Fruit fly (Drosophila melanogaster): Measurements from ENCODE around the gene smog.

Gene smog

DNA sequence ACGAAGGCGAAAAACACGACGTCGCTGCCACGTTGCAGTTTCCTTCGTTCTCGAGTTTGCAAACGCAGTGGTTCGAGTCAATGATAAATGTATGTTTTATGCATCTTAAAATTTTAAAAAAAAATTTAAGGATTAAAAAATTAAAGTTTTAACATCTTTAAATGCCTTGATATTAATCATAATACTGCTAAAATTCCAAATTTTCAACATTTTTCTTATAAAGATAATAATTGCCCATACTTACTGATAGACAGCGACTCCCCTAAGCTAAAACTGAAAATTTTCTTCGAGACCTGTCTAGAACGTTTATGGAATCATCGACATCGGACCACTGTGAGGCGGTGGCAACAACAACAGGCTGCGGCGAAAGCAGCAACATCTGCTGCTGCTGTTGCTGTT is 31.3 kb upstream of the smog start (continued):
- no peak for TF ChIP-seq Eip93F (GFP tag; optimal IDR thresholded peaks at IDR 0.05)
- TF ChIP-seq Ets21C (GFP tag; optimal IDR thresholded peaks at IDR 0.05) = peak; percentile 57
- TF ChIP-seq spab (GFP tag; optimal IDR thresholded peaks at IDR 0.05) = peak; percentile 88
- TF ChIP-seq CG6276 (GFP tag; optimal IDR thresholded peaks at IDR 0.05) = peak; percentile 74
- peak; percentile 81 for TF ChIP-seq CG16779 (tag; optimal IDR thresholded peaks at IDR 0.05)
- TF ChIP-seq fd59A (GFP tag; optimal IDR thresholded peaks at IDR 0.05) = peak; percentile 58
- TF ChIP-seq CG6163 (GFP tag; IDR thresholded peaks at IDR 0.05) = peak; percentile 40
- TF ChIP-seq CG15336 (GFP tag; IDR thresholded peaks at IDR 0.05) = peak; percentile 53
- TF ChIP-seq Sox102F (GFP tag; optimal IDR thresholded peaks at IDR 0.05) = peak; percentile 63
- peak; percentile 76 for TF ChIP-seq Hr4 (GFP tag; optimal IDR thresholded peaks at IDR 0.05)
- TF ChIP-seq dac (GFP tag; optimal IDR thresholded peaks at IDR 0.05) = peak; percentile 8
- TF ChIP-seq Eip78C (GFP tag) = peak; percentile 97
- peak; percentile 79 for TF ChIP-seq CG11762 (GFP tag; optimal IDR thresholded peaks at IDR 0.05; ENCODE audit: insufficient read depth)
- peak; percentile 27; the same call in 1 of the 2 replicates for TF ChIP-seq CG11294 (GFP tag; IDR thresholded peaks at IDR 0.05)
- peak; percentile 56 for TF ChIP-seq CG7368 (GFP tag; optimal IDR thresholded peaks at IDR 0.05)
- TF ChIP-seq CG8319 (GFP tag; optimal IDR thresholded peaks at IDR 0.05) = peak; percentile 49
- peak; percentile 91 for TF ChIP-seq svp (GFP tag)
- peak; percentile 91 for TF ChIP-seq CG3032 (tag; optimal IDR thresholded peaks at IDR 0.05)
- peak; percentile 30 for TF ChIP-seq vri (GFP tag; optimal IDR thresholded peaks at IDR 0.05)
- TF ChIP-seq CG10669 (GFP tag; optimal IDR thresholded peaks at IDR 0.05) = peak; percentile 82

- no peak for TF ChIP-seq Eip78C (GFP tag)
- no peak for TF ChIP-seq Lpt (GFP tag; optimal IDR thresholded peaks at IDR 0.05)
- TF ChIP-seq CG8632 (GFP tag; optimal IDR thresholded peaks at IDR 0.05) = no peak
- TF ChIP-seq CG6163 (GFP tag; IDR thresholded peaks at IDR 0.05) = no peak
- TF ChIP-seq dsx (GFP tag; optimal IDR thresholded peaks at IDR 0.05; ENCODE audit: poor library complexity, severe bottlenecking) = no peak
- no peak for TF ChIP-seq lz (GFP tag; optimal IDR thresholded peaks at IDR 0.05)
- TF ChIP-seq CG1621 (tag; optimal IDR thresholded peaks at IDR 0.05) = no peak
- TF ChIP-seq CG31627 (GFP tag; optimal IDR thresholded peaks at IDR 0.05) = no peak
- no peak for TF ChIP-seq dac (GFP tag; optimal IDR thresholded peaks at IDR 0.05)
- no peak for TF ChIP-seq Eip75B (GFP tag; optimal IDR thresholded peaks at IDR 0.05)
- TF ChIP-seq CG6792 (GFP tag; optimal IDR thresholded peaks at IDR 0.05) = no peak
- TF ChIP-seq CG7368 (GFP tag; optimal IDR thresholded peaks at IDR 0.05) = no peak
- no peak for TF ChIP-seq acj6 (GFP tag; optimal IDR thresholded peaks at IDR 0.05)
- no peak for TF ChIP-seq fd59A (GFP tag; optimal IDR thresholded peaks at IDR 0.05)
- no peak for TF ChIP-seq CG6808 (GFP tag; optimal IDR thresholded peaks at IDR 0.05)
- no peak for TF ChIP-seq salr (GFP tag; optimal IDR thresholded peaks at IDR 0.05)
- TF ChIP-seq Ets21C (GFP tag; optimal IDR thresholded peaks at IDR 0.05) = no peak
- TF ChIP-seq pdm3 (GFP tag; optimal IDR thresholded peaks at IDR 0.05) = no peak
- TF ChIP-seq vri (GFP tag; optimal IDR thresholded peaks at IDR 0.05) = no peak
- TF ChIP-seq CG8119 (GFP tag; IDR thresholded peaks at IDR 0.05) = no peak
Measured at dm6 chr2L:4821757-4822156, 30.9 kb upstream of the smog start, which contains the start of gene CG15628. TSS of gene CG15628 (plus strand) at chr2L:4821774.

- TF ChIP-seq CG6276 (GFP tag; optimal IDR thresholded peaks at IDR 0.05) = no peak
- TF ChIP-seq CG8319 (GFP tag; optimal IDR thresholded peaks at IDR 0.05) = no peak
Measured at dm6 chr2L:4822258-4822657, 30.4 kb upstream of the smog start.

- no peak for TF ChIP-seq CG7368 (GFP tag; optimal IDR thresholded peaks at IDR 0.05)
- TF ChIP-seq eg (GFP tag; IDR thresholded peaks at IDR 0.05) = no peak
- no peak for TF ChIP-seq esn (GFP tag; optimal IDR thresholded peaks at IDR 0.05)
- TF ChIP-seq CG4318 (GFP tag; optimal IDR thresholded peaks at IDR 0.05) = no peak
- TF ChIP-seq CG11294 (GFP tag; IDR thresholded peaks at IDR 0.05) = no peak
- TF ChIP-seq OdsH (GFP tag; optimal IDR thresholded peaks at IDR 0.05) = no peak
- TF ChIP-seq Smox (GFP tag; optimal IDR thresholded peaks at IDR 0.05) = no peak
- no peak for TF ChIP-seq CG6792 (GFP tag; optimal IDR thresholded peaks at IDR 0.05)
- TF ChIP-seq Eip78C (GFP tag) = no peak
- no peak for TF ChIP-seq CG3032 (tag; optimal IDR thresholded peaks at IDR 0.05)
- no peak for TF ChIP-seq CG34406 (GFP tag; optimal IDR thresholded peaks at IDR 0.05)
- TF ChIP-seq CG10669 (GFP tag; optimal IDR thresholded peaks at IDR 0.05) = no peak
- no peak for TF ChIP-seq Ets96B (tag; optimal IDR thresholded peaks at IDR 0.05)
- no peak for TF ChIP-seq vri (GFP tag; optimal IDR thresholded peaks at IDR 0.05)
- TF ChIP-seq CG11762 (GFP tag; optimal IDR thresholded peaks at IDR 0.05; ENCODE audit: insufficient read depth) = no peak
- TF ChIP-seq svp (GFP tag) = no peak
Measured at dm6 chr2L:4823797-4824196, 28.9 kb upstream of the smog start.

All from whole organism, prepupa.